Worm (Caenorhabditis elegans): ENCODE results near the gene sdha-1.
A peak's percentile ranks its signal among the peaks of the same experiment; 100 is the strongest.

Gene sdha-1

ce11 chrX:8563663-8564450 lies 18.0 kb upstream of the sdha-1 start:
- TF ChIP-seq ham-2 (GFP tag; optimal IDR thresholded peaks at IDR 0.05) (peak; percentile 43), tbx-8 (GFP tag; optimal IDR thresholded peaks at IDR 0.05) (no peak)

ce11 chrX:8562586-8562985 lies 16.8 kb upstream of the sdha-1 start:
- TF ChIP-seq sptf-1 (tag; optimal IDR thresholded peaks at IDR 0.05) = no peak
- no peak for TF ChIP-seq zip-8 (tag; optimal IDR thresholded peaks at IDR 0.05)

DNA sequence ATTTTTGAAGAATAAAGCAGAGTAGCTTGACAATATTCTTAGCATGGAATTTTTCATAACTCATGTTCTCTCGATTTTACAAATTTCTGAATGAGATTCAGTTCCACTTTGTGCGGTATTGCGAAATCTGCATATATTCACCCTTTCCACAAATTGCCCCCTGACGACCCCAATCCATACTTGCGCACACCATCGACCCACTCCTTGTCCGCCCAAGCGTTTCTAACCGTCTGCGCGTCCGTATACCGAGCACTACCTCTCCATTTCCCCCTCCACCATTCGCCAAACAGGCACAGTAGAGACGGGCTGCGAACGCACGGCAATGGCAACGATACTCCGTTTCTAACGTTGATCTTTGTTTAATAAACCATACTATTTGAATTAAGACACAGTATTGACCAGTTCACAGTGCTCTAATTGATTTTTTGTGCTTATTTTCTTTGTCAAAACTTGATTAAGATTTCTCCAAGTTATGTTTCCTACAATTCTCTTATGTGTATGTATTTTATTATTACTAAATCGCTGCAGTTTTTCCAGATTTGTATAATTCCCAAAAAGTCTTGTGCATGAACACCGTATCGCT lies 10.9 kb upstream of the sdha-1 start, which contains the start of gene utx-1:
Gene utx-1 (plus strand): TSS at position 533 of the 583 bp plus-strand sequence.
- TF ChIP-seq nhr-237 (tag; optimal IDR thresholded peaks at IDR 0.05) = no peak
- TF ChIP-seq tbx-8 (GFP tag; optimal IDR thresholded peaks at IDR 0.05) = no peak
- no peak for TF ChIP-seq cnd-1 (tag; optimal IDR thresholded peaks at IDR 0.05)
- peak; percentile 56 for TF ChIP-seq nhr-2 (tag; optimal IDR thresholded peaks at IDR 0.05)
- TF ChIP-seq nhr-76 (tag; optimal IDR thresholded peaks at IDR 0.05) = no peak
- no peak for TF ChIP-seq nhr-28 (tag; optimal IDR thresholded peaks at IDR 0.05)
- TF ChIP-seq lsy-2 (tag; optimal IDR thresholded peaks at IDR 0.05) = no peak
- peak; percentile 24 for TF ChIP-seq sptf-1 (tag; optimal IDR thresholded peaks at IDR 0.05)
- peak; percentile 77 for TF ChIP-seq unc-120 (tag; optimal IDR thresholded peaks at IDR 0.05; ENCODE audit: poor library complexity, severe bottlenecking)
- TF ChIP-seq unc-39 (tag; optimal IDR thresholded peaks at IDR 0.05) = no peak
- TF ChIP-seq mep-1 (tag; optimal IDR thresholded peaks at IDR 0.05) = peak; percentile 43
- no peak for TF ChIP-seq blmp-1 (tag; optimal IDR thresholded peaks at IDR 0.05)
- TF ChIP-seq lin-32 (GFP tag; optimal IDR thresholded peaks at IDR 0.05) = peak; percentile 18
- TF ChIP-seq bed-3 (GFP tag; optimal IDR thresholded peaks at IDR 0.05) = no peak
- no peak for TF ChIP-seq hlh-1 (tag; optimal IDR thresholded peaks at IDR 0.05)
- no peak for TF ChIP-seq mab-5 (tag; optimal IDR thresholded peaks at IDR 0.05)
- no peak for TF ChIP-seq nhr-12 (tag; optimal IDR thresholded peaks at IDR 0.05)
- TF ChIP-seq M03D4.4 (tag; optimal IDR thresholded peaks at IDR 0.05) = peak; percentile 17
- TF ChIP-seq ces-1 (GFP tag; optimal IDR thresholded peaks at IDR 0.05) = peak; percentile 27
- TF ChIP-seq zip-8 (tag; optimal IDR thresholded peaks at IDR 0.05) = no peak
- no peak for TF ChIP-seq elt-3 (tag; optimal IDR thresholded peaks at IDR 0.05)
- TF ChIP-seq flh-1 (GFP tag; optimal IDR thresholded peaks at IDR 0.05) = no peak
- TF ChIP-seq drap-1 (GFP tag; optimal IDR thresholded peaks at IDR 0.05) = no peak
- TF ChIP-seq ztf-11 (tag; optimal IDR thresholded peaks at IDR 0.05) = no peak
- no peak for TF ChIP-seq snpc-4 (tag; optimal IDR thresholded peaks at IDR 0.05)
- TF ChIP-seq pha-4 (tag; optimal IDR thresholded peaks at IDR 0.05) = peak; percentile 36
- no peak for TF ChIP-seq ceh-83 (GFP tag; optimal IDR thresholded peaks at IDR 0.05)
- TF ChIP-seq ceh-43 (GFP tag; optimal IDR thresholded peaks at IDR 0.05) = no peak
- TF ChIP-seq sem-2 (GFP tag; optimal IDR thresholded peaks at IDR 0.05) = no peak
- TF ChIP-seq unc-62 (GFP tag; optimal IDR thresholded peaks at IDR 0.05) = no peak
- TF ChIP-seq ham-2 (GFP tag; optimal IDR thresholded peaks at IDR 0.05) = no peak
- peak; percentile 54 for TF ChIP-seq ceh-39 (tag; optimal IDR thresholded peaks at IDR 0.05)
- TF ChIP-seq lin-13 (tag; optimal IDR thresholded peaks at IDR 0.05) = peak; percentile 36
- peak; percentile 44 for TF ChIP-seq mls-2 (tag; optimal IDR thresholded peaks at IDR 0.05)
- no peak for TF ChIP-seq elt-1 (tag; optimal IDR thresholded peaks at IDR 0.05; ENCODE audit: borderline replicate concordance, insufficient read depth)

DNA sequence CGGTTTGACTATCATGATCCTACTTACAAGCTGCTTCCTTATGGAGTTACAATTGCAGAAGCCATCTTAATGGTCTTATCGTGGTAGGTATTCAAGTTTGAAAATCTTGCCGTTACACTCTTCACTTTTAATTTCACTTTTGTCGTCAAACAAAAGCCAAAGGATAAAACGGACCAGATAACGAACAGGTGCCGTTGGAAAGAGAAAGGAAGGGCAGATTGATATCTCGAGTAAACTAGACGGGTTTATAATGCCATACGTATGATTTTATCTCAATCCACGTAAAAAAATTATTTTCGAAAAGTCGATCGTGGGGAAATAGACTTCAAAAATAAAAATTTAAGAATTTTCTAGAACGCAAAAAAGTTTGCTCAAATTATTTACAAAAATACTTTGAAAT lies 8.2 kb upstream of the sdha-1 start:
- peak; percentile 65 for TF ChIP-seq elt-1 (tag; optimal IDR thresholded peaks at IDR 0.05; ENCODE audit: borderline replicate concordance, insufficient read depth)
- TF ChIP-seq blmp-1 (tag; optimal IDR thresholded peaks at IDR 0.05) = peak; percentile 73
- no peak for TF ChIP-seq ceh-43 (GFP tag; optimal IDR thresholded peaks at IDR 0.05)

Data from whole organism, mixed stage, embryonic.